Fruit fly (Drosophila melanogaster): ENCODE measurements around the gene CG4502.

- TF ChIP-seq CG17806 (tag; optimal IDR thresholded peaks at IDR 0.05) (no peak), rn (GFP tag; IDR thresholded peaks at IDR 0.05) (no peak), CG12605 (GFP tag; IDR thresholded peaks at IDR 0.05) (no peak), Pif1A (GFP tag; optimal IDR thresholded peaks at IDR 0.05) (no peak), fd96Ca (GFP tag; IDR thresholded peaks at IDR 0.05) (no peak), CG13204 (GFP tag; optimal IDR thresholded peaks at IDR 0.05) (no peak), EcR (GFP tag; optimal IDR thresholded peaks at IDR 0.05) (no peak), CG8301 (tag; optimal IDR thresholded peaks at IDR 0.05) (no peak), CG4496 (GFP tag; IDR thresholded peaks at IDR 0.05) (no peak), CG34367 (tag; optimal IDR thresholded peaks at IDR 0.05) (no peak), CG9948 (tag; optimal IDR thresholded peaks at IDR 0.05) (no peak), CG10348 (GFP tag; IDR thresholded peaks at IDR 0.05) (no peak), CG32121 (GFP tag; IDR thresholded peaks at IDR 0.05) (no peak), CG15710 (tag; optimal IDR thresholded peaks at IDR 0.05) (no peak)
These were observed 22.5 kb upstream of the CG4502 start for dm6 chr2L:7226587-7226986.
